Fruit fly (Drosophila melanogaster): ENCODE measurements around the gene CG10096.

DNA sequence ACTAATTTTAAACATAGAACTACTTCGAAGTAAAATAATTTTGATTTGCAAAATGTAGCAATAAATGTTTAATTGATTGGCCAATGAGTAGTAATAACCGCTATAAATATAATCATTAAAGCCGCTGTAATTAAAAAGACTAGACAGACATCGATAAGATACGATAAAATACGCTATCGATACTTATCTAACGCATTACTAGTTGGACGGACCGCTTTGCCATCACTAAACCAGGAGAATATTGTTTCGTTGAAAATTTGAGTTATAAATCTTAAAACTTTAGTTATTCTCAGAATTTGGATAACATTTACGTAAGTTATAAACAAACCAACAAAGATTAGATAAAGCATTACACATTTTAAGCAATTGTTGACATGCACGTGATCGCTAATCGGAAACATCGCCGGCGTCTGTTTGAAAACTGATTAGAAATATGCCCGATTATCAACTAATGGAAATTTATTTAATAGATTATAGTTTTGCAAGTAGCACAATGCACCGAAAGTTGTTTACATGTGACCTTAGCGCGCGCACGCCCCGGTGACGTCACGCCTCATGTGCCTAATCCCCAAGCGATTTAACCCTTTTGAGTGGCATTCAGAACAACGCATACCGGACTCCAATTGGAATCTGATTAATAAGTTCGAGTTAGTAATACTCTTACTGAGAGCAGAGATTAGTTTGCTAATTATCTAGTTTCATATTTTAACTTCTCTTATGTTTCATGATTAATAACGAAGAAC lies 43.8 kb upstream of the CG10096 start, which contains the start of gene Desat1:
- TF ChIP-seq h (optimal IDR thresholded peaks at IDR 0.05) (no peak), ttk (optimal IDR thresholded peaks at IDR 0.05) (no peak), Myc (optimal IDR thresholded peaks at IDR 0.05) (no peak), Sin3A (optimal IDR thresholded peaks at IDR 0.05) (no peak)

Data from Kc167 (cell line).